Worm (Caenorhabditis elegans) whole organism, L3 larva: ENCODE measurements around the gene bath-15.

Experiments used
- ama-1 ChIP-seq: fragments of 150-350 bp; optimal IDR thresholded peaks from 2 replicates; lab custom pipeline; 2018
- jun-1 ChIP-seq: fragments of 150-350 bp; optimal IDR thresholded peaks from 2 replicates; lab custom pipeline; 2014; ENCODE audit warnings: missing biosample characterization, missing genetic modification reagents, missing genetic modification characterization
- mml-1 ChIP-seq: fragments of 150-350 bp; sonication (generic microtip); optimal IDR thresholded peaks from 3 replicates; lab custom pipeline; 2014; ENCODE audit warnings: missing biosample characterization, missing genetic modification characterization
- nfya-1 ChIP-seq: sonication (generic microtip); optimal IDR thresholded peaks from 2 replicates; lab custom pipeline; 2017; ENCODE audit warnings: missing genetic modification characterization, mild to moderate bottlenecking, missing compliant biosample characterization, antibody characterized with exemption, moderate library complexity; ENCODE audit not compliant: insufficient read depth
- nhr-11 ChIP-seq: fragments of 150-350 bp; optimal IDR thresholded peaks from 2 replicates; lab custom pipeline; 2014; ENCODE audit warnings: missing biosample characterization, missing genetic modification characterization
- nhr-12 ChIP-seq: fragments of 150-350 bp; optimal IDR thresholded peaks from 2 replicates; lab custom pipeline; 2014; ENCODE audit warnings: missing biosample characterization, missing genetic modification characterization
- pqm-1 ChIP-seq: fragments of 150-350 bp; optimal IDR thresholded peaks from 2 replicates; lab custom pipeline; 2017; ENCODE audit warnings: missing biosample characterization, missing genetic modification characterization, inconsistent platforms
- sea-2 ChIP-seq: fragments of 150-350 bp; sonication (generic microtip); optimal IDR thresholded peaks from 4 replicates; lab custom pipeline; 2014; ENCODE audit warnings: missing biosample characterization, missing genetic modification reagents, missing genetic modification characterization
- snpc-4 ChIP-seq: fragments of 150-350 bp; optimal IDR thresholded peaks from 2 replicates; lab custom pipeline; 2014; ENCODE audit warnings: missing biosample characterization, missing genetic modification characterization
- unc-39 ChIP-seq: sonication (generic microtip); optimal IDR thresholded peaks from 4 replicates; lab custom pipeline; 2017; ENCODE audit warnings: missing biosample characterization, missing genetic modification characterization
- ztf-4 ChIP-seq: fragments of 150-350 bp; optimal IDR thresholded peaks from 2 replicates; lab custom pipeline; 2014; ENCODE audit warnings: missing biosample characterization, missing genetic modification characterization

- TF ChIP-seq nhr-11 (tag; lab: Kevin White, UChicago) = no peak
- TF ChIP-seq nhr-12 (tag; lab: Kevin White, UChicago) = no peak
- no peak for TF ChIP-seq snpc-4 (tag; lab: Kevin White, UChicago)
- TF ChIP-seq mml-1 = no peak
- no peak for TF ChIP-seq unc-39 (tag; lab: Kevin White, UChicago)
- no peak for TF ChIP-seq ama-1
- TF ChIP-seq jun-1 (tag; lab: Kevin White, UChicago) = no peak
- no peak for TF ChIP-seq ztf-4 (tag; lab: Kevin White, UChicago)
- TF ChIP-seq nfya-1 = no peak
- no peak for TF ChIP-seq pqm-1 (tag; lab: Kevin White, UChicago)
- TF ChIP-seq sea-2 (GFP tag; lab: Kevin White, UChicago) = no peak
Measured at ce11 chrIII:7816463-7816862, 40.6 kb upstream of the bath-15 start.
